Worm (Caenorhabditis elegans): ENCODE measurements around the gene ttr-1.

DNA sequence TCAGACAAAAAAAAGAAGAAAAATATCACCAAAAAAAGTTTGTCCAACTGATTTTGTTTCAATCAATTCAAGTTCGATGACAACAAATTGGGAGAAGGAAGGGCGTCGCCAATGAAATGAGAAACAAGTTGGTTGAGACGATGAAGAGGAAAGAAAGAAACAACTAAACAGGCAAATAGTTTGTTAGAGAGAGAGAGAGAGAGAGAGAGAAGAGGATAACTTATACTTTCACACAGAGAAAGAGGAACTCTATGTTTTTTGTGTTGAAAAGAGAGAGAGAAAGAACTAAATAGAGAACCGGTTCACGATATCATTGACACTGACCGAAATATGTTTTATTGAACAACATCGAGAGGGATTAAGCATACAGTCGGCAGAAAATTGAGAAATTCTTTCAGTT lies 21.3 kb upstream of the ttr-1 start:
- no peak for TF ChIP-seq mml-1 (tag; optimal IDR thresholded peaks at IDR 0.05)
- TF ChIP-seq fkh-10 (GFP tag; optimal IDR thresholded peaks at IDR 0.05) = no peak
- no peak for TF ChIP-seq nhr-237 (tag; optimal IDR thresholded peaks at IDR 0.05)
- no peak for TF ChIP-seq aly-2 (tag; optimal IDR thresholded peaks at IDR 0.05)
- no peak for TF ChIP-seq nhr-77 (tag; optimal IDR thresholded peaks at IDR 0.05)
- TF ChIP-seq pha-4 (tag; optimal IDR thresholded peaks at IDR 0.05) = peak; percentile 25
- TF ChIP-seq nhr-67 (tag; optimal IDR thresholded peaks at IDR 0.05) = no peak
- TF ChIP-seq elt-3 (tag; optimal IDR thresholded peaks at IDR 0.05) = no peak
- no peak for TF ChIP-seq nfya-1 (tag; optimal IDR thresholded peaks at IDR 0.05; ENCODE audit: insufficient read depth)
- no peak for TF ChIP-seq zag-1 (tag; optimal IDR thresholded peaks at IDR 0.05)
